Worm (Caenorhabditis elegans) whole organism, L4/young adult: Measurements from ENCODE around the gene C33E10.8.
A peak's percentile ranks its signal among the peaks of the same experiment; 100 is the strongest.
"Not testable (repeated sequence)": the region's sequence is repeated elsewhere in the genome, so short reads cannot be mapped to it uniquely, and the experiment has no call there.

Source experiments
- W03F9.2 ChIP-seq: fragments of 150-350 bp; optimal IDR thresholded peaks from 2 replicates; lab custom pipeline; 2014; ENCODE audit warnings: missing biosample characterization, missing genetic modification characterization
- dao-5 ChIP-seq: sonication (generic microtip); optimal IDR thresholded peaks from 2 replicates; lab custom pipeline; 2016; ENCODE audit warnings: missing genotype, missing genetic modification characterization, moderate library complexity, missing compliant biosample characterization
- him-1 ChIP-seq: sonication (generic microtip); optimal IDR thresholded peaks from 2 replicates; lab custom pipeline; 2016; ENCODE audit warnings: missing genotype, missing genetic modification reagents, missing genetic modification characterization, missing compliant biosample characterization

The C33E10.8 gene

DNA sequence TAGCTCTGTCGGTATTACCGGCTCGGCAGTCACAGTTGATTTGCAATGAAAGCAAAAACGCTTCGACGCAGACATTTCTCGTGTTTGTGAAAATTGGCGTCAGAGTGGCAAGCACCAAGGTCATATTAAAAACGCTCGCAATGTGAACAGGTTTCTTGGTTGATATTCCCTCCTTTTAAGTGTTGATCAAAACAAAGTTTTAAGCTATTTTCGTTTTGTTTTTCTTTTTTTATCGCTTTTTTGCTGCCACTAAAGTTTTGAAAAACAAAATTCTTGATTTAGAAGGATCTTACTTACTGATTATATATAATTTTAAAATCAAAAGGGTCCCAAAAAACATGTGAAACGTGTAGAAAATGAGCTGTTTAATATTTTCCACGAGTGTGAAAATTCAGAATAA is at the start of gene C33E10.8:
Gene C33E10.8 (minus strand): TSS at position 101 of the 400 bp plus-strand sequence.
- TF ChIP-seq W03F9.2 (tag; lab: Kevin White, UChicago) = no peak
- TF ChIP-seq dao-5 (tag; lab: Kevin White, UChicago) = no peak
- no peak for TF ChIP-seq him-1 (tag; lab: Kevin White, UChicago)

DNA sequence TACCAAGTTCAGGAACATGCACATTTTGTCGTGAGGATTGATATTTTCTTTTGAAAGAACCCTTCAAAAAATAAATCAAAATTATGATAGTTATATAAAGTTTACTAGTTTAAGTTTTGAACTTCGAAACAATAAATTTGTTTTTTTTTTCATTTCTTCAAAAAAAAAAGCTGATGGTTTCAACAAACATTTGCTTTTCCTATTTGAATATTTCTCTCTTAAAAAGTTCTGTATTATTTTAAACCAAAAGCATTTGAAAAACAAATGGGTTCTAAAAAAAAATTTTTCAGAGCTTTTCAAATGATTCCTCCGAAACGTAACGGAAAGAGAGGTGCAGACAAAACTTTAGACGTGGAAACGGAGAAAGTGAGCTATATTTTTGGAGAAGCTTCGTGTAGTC is 45.9 kb upstream of the C33E10.8 start, which contains the start of gene C53C11.1:
Gene C53C11.1 (plus strand): TSS at position 301 of the 400 bp plus-strand sequence.
- no peak for TF ChIP-seq W03F9.2 (tag; lab: Kevin White, UChicago)
- no peak for TF ChIP-seq dao-5 (tag; lab: Kevin White, UChicago)
- no peak for TF ChIP-seq him-1 (tag; lab: Kevin White, UChicago)

DNA sequence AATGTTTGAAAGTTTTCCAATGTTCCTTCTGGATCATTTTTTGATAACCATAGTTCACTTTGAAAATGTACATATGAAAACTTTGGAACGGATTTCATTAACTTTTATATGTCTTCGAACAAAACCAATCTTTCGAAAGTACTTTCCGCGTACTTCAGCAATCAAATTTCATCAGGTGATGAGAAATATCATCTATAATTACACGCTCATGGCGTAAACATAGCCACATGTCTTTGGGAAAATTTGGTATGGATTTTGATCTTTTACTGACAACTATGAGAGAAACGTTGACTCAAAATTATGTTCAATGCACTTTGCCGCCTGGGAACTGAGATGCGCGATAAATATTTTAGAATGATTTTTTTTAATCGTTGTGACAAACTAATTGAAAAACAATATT is 44.3 kb upstream of the C33E10.8 start:
- TF ChIP-seq him-1 (tag; lab: Kevin White, UChicago) (no peak), dao-5 (tag; lab: Kevin White, UChicago) (no peak), W03F9.2 (tag; lab: Kevin White, UChicago) (no peak)

DNA sequence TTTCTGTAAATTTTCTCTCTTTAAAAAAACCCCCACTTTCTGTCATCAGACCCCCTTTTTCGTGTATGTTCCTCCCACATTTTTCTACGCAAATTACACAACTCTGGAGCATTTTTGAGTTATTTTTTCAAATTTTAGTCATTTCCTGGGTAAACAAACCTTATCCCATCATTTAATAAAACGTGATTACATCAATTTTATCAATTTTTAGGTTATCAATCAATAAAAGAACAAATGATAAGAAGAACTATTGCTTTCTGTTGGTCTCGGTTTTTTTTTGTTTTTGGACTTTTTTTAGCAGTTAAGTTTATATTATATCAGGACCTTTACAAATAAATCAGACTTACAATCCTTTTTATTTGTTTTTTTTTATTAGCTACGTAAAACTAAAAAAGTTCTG is 41.7 kb upstream of the C33E10.8 start, which contains the start of gene C53C11.2:
Gene C53C11.2 (plus strand): TSS at position 284 of the 400 bp plus-strand sequence.
- TF ChIP-seq dao-5 (tag; lab: Kevin White, UChicago) (no peak), him-1 (tag; lab: Kevin White, UChicago) (no peak), W03F9.2 (tag; lab: Kevin White, UChicago) (no peak)

DNA sequence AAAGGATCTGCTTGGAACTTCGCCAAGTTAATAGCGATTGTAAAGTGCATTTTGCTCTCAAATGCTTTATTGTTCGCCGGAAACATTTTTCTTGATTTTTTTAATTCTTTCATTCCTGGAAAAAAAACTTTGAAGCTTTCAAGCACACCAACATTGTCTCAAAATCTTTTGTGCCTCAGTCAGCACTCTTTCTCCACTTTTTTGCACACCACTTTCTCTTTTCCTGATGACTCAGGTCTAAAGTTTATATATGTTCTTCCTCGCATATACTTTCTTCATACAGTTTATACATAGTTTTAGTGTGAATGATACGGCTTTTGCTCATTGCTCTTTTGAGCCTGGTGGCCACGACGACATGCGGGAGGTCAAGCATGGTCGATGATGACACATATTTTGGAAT is 39.1 kb upstream of the C33E10.8 start, which contains the start of gene C53C11.5:
Gene C53C11.5 (plus strand): TSS at position 301 of the 400 bp plus-strand sequence.
- no peak for TF ChIP-seq him-1 (tag; lab: Kevin White, UChicago)
- TF ChIP-seq W03F9.2 (tag; lab: Kevin White, UChicago) = no peak
- TF ChIP-seq dao-5 (tag; lab: Kevin White, UChicago) = no peak

DNA sequence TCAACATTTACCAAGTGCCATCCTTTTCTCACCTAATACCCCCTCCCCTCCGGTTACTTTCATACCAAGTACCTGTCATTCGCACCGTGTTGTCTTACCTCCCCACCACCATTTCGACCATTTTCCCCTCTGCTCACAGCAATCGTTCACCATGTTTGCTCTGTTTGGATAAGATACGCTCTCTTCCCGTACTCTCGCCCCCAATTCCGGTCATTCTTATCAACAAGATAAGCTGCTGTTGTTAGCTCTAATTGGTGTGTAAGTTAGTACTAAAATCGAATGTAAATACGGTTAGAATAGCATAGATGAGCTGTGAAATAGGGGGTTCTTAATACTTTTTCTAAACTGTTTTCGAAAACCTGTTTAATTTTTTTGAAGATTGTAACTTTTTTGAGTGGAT is 35.9 kb upstream of the C33E10.8 start:
- no peak for TF ChIP-seq W03F9.2 (tag; lab: Kevin White, UChicago)
- TF ChIP-seq dao-5 (tag; lab: Kevin White, UChicago) = no peak
- no peak for TF ChIP-seq him-1 (tag; lab: Kevin White, UChicago)

DNA sequence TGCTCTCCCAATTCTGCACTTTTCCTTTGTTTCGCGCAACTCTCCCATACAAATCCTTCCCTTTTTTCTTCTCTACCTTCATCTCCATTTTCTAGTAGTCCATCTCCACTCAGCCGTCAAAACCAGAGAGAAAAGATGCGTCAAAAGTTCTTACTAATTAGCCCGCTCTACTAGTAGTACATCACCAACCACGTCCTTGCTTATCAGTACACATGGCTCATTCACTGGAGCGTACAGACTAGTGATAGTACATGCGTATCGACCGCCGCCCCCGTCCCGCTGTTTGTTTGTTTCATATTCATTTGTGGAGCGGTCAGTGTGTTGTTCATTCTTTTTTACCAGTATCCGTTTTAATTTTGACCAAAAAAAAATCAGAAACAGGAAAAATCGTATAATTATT is 34.4 kb upstream of the C33E10.8 start:
- no peak for TF ChIP-seq W03F9.2 (tag; lab: Kevin White, UChicago)
- TF ChIP-seq dao-5 (tag; lab: Kevin White, UChicago) = no peak
- TF ChIP-seq him-1 (tag; lab: Kevin White, UChicago) = no peak

DNA sequence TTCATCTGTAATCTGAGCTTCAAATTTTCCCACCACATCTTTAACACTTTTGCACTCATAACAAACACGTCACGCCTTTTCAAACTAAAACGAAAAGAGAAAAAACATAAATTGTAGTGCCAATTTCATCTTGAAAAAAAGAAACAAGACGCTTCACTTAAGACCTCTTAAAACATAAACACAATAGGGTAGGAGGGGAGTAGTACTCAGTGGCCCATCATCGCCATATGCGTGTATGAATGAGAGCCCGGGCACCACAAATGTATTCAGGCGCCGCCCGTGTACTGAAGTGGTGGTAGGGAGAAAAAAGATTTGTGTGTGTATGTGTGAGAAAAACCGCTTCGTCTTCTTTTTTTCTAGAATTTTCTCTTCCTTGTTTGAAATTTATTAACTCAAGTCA is 32.6 kb upstream of the C33E10.8 start:
- TF ChIP-seq dao-5 (tag; lab: Kevin White, UChicago) = no peak

DNA sequence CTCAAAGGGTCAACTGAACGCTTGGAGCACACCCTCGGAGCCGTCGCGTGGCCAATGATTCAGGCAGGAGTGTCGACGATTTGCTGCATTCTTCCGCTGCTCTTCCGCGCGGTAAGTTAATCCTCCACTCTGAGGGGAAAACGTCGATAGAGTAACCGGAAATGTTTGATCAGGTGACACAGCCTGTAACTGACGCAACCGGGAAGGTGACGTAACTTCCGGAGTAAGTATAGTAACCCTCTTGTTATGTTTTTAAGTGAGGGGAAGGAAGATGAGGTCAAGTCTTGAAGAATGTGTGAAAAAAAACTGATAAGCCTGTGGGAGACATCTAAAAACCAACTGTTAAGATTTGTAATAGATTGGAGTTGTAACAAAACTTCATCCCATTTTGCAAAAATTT is 30.3 kb upstream of the C33E10.8 start:
- TF ChIP-seq him-1 (tag; lab: Kevin White, UChicago) (no peak), dao-5 (tag; lab: Kevin White, UChicago) (no peak), W03F9.2 (tag; lab: Kevin White, UChicago) (no peak)

DNA sequence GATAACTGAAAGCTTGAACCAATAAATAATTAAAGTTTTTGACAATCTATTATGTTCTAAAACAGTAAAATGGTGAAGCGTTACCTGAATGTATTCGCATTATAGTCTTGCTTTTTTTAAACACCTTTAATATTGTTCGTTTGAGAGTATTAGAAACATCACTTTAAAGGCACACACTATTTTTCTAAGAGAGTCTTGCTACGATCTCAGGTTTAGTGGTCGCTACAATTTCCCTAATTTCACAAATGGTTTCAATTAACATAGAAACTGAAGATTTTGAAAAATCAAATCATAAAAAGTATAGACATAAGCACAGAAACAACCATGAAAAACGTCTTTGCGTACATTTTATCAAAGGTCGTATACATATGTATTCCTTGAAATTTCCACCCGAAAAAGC is 25.9 kb upstream of the C33E10.8 start:
- TF ChIP-seq W03F9.2 (tag; lab: Kevin White, UChicago) (no peak), him-1 (tag; lab: Kevin White, UChicago) (no peak), dao-5 (tag; lab: Kevin White, UChicago) (no peak)

DNA sequence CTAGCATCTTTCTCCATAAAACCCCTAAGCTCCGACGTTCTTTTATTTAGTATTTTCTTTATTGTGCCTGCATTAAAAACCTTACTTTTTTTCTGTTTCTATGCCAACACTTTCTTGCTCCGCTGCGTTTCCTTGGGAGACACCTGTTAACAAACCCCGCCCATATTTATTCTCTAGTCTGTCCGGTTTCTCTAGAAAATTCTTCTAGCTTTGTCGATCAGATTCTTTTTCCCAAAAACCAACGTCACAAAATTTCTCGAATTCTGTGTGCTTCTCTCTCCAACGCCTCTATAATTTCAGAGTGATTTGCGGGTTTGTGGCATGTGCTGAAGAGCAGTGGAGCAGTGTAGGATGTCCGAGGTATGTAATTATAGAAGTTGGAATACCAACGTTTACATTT is 23.7 kb upstream of the C33E10.8 start, which contains the start of gene ptr-5:
Gene ptr-5 (plus strand): TSS at position 301 of the 400 bp plus-strand sequence.
- TF ChIP-seq W03F9.2 (tag; lab: Kevin White, UChicago) = no peak
- TF ChIP-seq dao-5 (tag; lab: Kevin White, UChicago) = no peak

DNA sequence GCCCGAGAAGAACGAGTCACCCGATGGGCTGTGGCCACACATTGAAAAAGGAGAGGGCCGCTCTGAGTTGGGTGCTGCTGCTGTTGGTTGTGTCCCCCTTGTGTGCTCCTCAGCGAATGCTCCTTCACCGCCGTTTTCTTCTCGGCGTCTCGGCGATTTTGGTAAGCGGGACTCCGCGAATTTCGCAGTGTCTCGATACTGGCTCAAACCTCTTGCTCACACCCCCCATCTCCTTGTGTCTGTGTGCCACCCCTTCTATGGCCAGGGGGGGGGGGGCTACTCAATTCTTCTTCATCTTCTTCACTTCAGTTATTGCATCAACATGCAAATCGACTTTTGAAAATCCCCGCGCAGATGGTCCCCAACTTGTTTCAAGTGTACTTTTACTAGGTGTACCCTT is 20.3 kb upstream of the C33E10.8 start:
- TF ChIP-seq him-1 (tag; lab: Kevin White, UChicago) (peak; percentile 64), dao-5 (tag; lab: Kevin White, UChicago) (no peak), W03F9.2 (tag; lab: Kevin White, UChicago) (no peak)

DNA sequence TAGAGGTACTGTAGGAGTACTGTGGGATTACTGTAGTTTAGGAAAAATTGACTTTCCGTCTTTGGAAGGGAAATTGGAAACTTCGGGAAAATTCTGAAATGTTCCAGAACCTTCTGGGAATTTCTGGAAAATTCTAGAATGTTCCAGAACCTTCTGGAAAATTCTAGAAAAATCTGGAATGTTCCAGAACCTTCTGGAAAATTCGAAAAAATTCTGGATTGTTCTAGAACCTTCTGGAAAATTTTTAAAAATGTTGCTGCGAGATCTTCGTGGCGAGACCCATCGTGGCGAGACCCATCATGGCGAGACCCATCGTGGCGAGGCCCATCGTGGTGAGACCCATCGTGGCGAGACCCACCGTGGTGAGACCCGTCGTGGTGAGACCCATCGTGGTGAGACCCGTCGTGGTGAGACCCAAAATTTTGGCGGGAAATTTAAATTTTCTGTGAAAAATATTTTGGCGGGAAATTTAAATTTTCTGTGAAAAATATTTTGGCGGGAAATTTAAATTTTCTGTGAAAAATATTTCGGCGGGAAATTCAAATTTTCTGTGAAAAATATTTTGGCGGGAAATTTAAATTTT is 16.2 kb upstream of the C33E10.8 start, which contains the start of gene C53C11.4:
Gene C53C11.4 (plus strand): TSS at position 179 of the 583 bp plus-strand sequence.
- not testable (repeated sequence) for TF ChIP-seq him-1, W03F9.2, dao-5 (tag; lab: Kevin White, UChicago)

DNA sequence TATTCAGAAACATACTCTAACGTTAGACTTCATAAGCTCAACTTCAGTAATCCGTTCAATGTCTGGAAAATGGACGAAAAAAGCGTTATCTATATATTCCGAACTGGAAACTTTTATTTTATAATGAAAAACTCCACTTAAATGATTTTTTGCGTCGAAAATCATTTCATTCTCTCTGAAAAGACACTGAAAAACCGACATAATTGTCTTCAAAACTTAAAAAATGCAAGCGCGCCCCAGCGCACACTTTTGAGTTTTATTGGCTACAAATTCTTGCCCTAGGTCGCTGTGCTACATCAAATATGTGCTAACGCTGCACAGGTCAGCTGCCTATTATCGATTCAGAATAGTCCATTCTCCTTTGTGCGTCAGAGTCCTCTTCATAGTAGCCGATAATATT is 10.3 kb upstream of the C33E10.8 start, which contains the start of gene C33E10.1:
Gene C33E10.1 (plus strand): TSS at position 301 of the 400 bp plus-strand sequence.
- not testable (repeated sequence) for TF ChIP-seq him-1, W03F9.2, dao-5 (tag; lab: Kevin White, UChicago)
